Worm (Caenorhabditis elegans): ENCODE data around the gene ceh-92.

Gene ceh-92

DNA sequence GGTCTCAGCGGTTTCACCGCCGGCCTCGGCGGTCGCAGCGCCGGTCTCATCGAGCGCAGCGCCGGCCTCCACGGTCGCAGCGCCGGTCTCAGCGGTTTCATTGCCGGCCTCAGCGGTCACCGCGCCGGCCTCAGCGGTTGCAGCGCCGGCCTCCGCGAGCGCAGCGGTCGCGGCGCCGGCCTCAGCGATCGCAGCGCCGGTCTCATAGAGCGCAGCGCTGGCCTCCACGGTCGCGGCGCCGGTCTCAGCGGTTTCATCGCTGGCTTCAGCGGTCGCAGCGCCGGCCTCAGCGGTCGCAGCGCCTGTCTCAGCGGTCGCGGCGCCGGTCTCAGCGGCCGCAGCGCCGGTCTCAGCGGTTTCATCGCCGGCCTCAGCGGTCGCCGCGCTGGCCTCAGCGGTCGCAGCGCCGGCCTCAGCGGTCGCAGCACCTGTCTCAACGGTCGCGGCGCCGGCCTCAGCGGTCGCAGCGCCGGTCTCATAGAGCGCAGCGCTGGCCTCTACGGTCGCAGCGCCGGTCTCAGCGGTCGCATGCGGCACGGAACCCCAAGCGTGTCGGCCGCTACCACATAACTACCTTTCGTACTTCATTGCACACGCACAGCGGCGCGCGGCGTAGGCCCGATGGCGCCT, 30.3 kb downstream of the ceh-92 start:
- TF ChIP-seq aptf-3 (GFP tag; IDR thresholded peaks at IDR 0.05) (no peak), egrh-3 (GFP tag; IDR thresholded peaks at IDR 0.05) (peak; percentile 99), mcd-1 (GFP tag; IDR thresholded peaks at IDR 0.05) (peak; percentile 54; the same call in 1 of the 2 replicates), zfh-2 (GFP tag; conservative IDR thresholded peaks at IDR 0.05) (peak; percentile 90), sptf-2 (GFP tag; optimal IDR thresholded peaks at IDR 0.05) (no peak), bed-2 (GFP tag; IDR thresholded peaks at IDR 0.05) (0 out of 2 replicates have a peak, but pooled peaks have one; percentile 28), lin-26 (GFP tag; IDR thresholded peaks at IDR 0.05) (no peak), ztf-6 (GFP tag; IDR thresholded peaks at IDR 0.05) (no peak), nfya-1 (tag; optimal IDR thresholded peaks at IDR 0.05; ENCODE audit: borderline replicate concordance, insufficient read depth) (no peak), snpc-4 (GFP tag; optimal IDR thresholded peaks at IDR 0.05) (no peak), snpc-4 (tag; optimal IDR thresholded peaks at IDR 0.05) (no peak), bed-1 (GFP tag; IDR thresholded peaks at IDR 0.05) (no peak), F37B4.10 (GFP tag; IDR thresholded peaks at IDR 0.05) (0 out of 2 replicates have a peak, but pooled peaks have one; percentile 20)

DNA sequence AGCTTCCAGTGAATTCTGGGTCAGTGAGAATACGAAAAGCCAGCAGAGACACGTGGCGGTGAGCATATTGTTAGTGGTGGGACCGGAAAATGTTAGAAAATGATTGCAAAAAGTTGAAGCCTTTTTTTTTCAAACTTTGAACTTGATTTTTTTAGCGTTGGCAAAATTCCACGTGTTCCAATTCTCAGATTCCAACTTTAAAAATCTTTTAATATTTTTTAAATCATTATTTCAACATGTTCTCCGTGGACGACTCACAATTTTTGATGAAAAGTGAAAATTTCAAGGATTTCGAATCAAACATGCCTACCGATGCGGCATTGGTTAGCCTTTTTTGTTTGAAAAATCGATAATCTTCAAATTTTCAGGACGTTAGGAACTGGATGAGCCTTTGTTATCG, 31.0 kb downstream of the ceh-92 start, which contains the start of the genes Y66A7A.9 and Y66A7A.4:
TSS of gene Y66A7A.9 (minus strand) at position 101 of the 400 bp plus-strand sequence.
TSS of gene Y66A7A.4 (plus strand) at position 237 of the 400 bp plus-strand sequence.
- TF ChIP-seq ztf-3 (GFP tag; optimal IDR thresholded peaks at IDR 0.05) (no peak), K12H6.12 (tag; optimal IDR thresholded peaks at IDR 0.05) (no peak), ets-4 (GFP tag; optimal IDR thresholded peaks at IDR 0.05) (no peak), nfya-2 (GFP tag; IDR thresholded peaks at IDR 0.05) (no peak), Y67H2A.10 (GFP tag; conservative IDR thresholded peaks at IDR 0.05) (no peak), nfya-1 (tag; optimal IDR thresholded peaks at IDR 0.05; ENCODE audit: borderline replicate concordance, insufficient read depth) (no peak), B0019.2 (GFP tag; conservative IDR thresholded peaks at IDR 0.05) (no peak), mcd-1 (GFP tag; IDR thresholded peaks at IDR 0.05) (no peak), madf-10 (tag; optimal IDR thresholded peaks at IDR 0.05) (no peak), sea-2 (GFP tag; IDR thresholded peaks at IDR 0.05) (no peak), lin-35 (GFP tag; optimal IDR thresholded peaks at IDR 0.05) (no peak), cebp-2 (GFP tag; IDR thresholded peaks at IDR 0.05) (no peak), efl-1 (GFP tag; optimal IDR thresholded peaks at IDR 0.05) (no peak), ztf-18 (tag; optimal IDR thresholded peaks at IDR 0.05) (no peak), hmg-20 (GFP tag; IDR thresholded peaks at IDR 0.05) (no peak)

DNA sequence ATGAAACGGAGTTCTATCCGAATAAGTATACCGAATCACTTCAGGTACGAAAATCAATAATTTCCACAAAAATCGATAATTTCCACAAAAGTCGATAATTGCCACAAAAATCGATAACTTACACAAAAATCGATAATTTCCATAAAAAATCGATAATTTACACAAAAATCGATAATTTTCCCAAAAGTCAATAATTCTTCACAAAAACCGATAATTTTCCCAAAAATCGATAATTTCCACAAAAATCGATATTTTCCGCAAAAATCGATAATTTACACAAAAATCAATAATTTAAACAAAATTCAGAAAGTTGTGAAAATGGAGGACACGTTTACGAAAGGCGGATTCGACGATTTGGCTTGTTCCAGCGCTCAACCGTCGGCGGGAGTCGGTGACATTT, 33.5 kb downstream of the ceh-92 start:
- no peak for TF ChIP-seq nhr-179 (tag; optimal IDR thresholded peaks at IDR 0.05)
- TF ChIP-seq cebp-2 (GFP tag; IDR thresholded peaks at IDR 0.05), result no peak
- no peak for TF ChIP-seq F57C9.4 (tag; optimal IDR thresholded peaks at IDR 0.05)

ce11 chrIII:11615802-11616201, 34.4 kb downstream of the ceh-92 start:
- TF ChIP-seq mel-28 (tag; optimal IDR thresholded peaks at IDR 0.05; ENCODE audit: borderline replicate concordance) (no peak), F33H1.4 (GFP tag; IDR thresholded peaks at IDR 0.05) (peak; percentile 17; the same call in 1 of the 2 replicates), lsl-1 (GFP tag; optimal IDR thresholded peaks at IDR 0.05) (peak; percentile 14), attf-3 (GFP tag; conservative IDR thresholded peaks at IDR 0.05) (peak; percentile 66)

DNA sequence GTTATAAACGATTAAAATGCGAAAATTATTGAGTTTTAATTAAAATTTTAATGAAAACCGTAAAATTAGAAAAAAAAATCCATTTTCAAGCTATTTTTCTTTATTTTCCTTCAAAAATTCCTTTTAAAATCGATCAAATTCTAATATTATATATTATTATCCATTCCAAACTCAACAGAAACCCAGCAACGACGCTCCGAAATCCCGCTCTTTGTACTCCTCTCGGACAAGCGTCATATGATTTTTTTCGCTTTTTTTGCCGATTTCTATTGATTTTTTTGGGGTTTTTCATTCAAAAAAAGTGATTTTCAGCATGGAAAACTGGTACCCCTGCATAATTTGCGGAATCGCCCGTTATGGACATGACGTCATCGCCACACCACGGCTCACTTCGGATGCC, 35.0 kb downstream of the ceh-92 start, which contains the start of gene ceh-91:
TSS of gene ceh-91 (plus strand) at position 301 of the 400 bp plus-strand sequence.
- TF ChIP-seq zfh-2 (GFP tag; conservative IDR thresholded peaks at IDR 0.05), result no peak
- no peak for TF ChIP-seq T07F8.4 (tag; optimal IDR thresholded peaks at IDR 0.05)
- TF ChIP-seq pbrm-1 (GFP tag; IDR thresholded peaks at IDR 0.05), result no peak
- no peak for TF ChIP-seq lsy-27 (tag; optimal IDR thresholded peaks at IDR 0.05; ENCODE audit: borderline replicate concordance, insufficient read depth)
- no peak for TF ChIP-seq aptf-2 (GFP tag; conservative IDR thresholded peaks at IDR 0.05)
- TF ChIP-seq lin-26 (GFP tag; IDR thresholded peaks at IDR 0.05), result no peak
- TF ChIP-seq hsf-1 (GFP tag; IDR thresholded peaks at IDR 0.05), result no peak
- no peak for TF ChIP-seq rpc-1 (optimal IDR thresholded peaks at IDR 0.05)
- no peak for TF ChIP-seq rpc-1 (tag; optimal IDR thresholded peaks at IDR 0.05)
- TF ChIP-seq rec-8 (tag; optimal IDR thresholded peaks at IDR 0.05), result no peak
- TF ChIP-seq madf-3 (GFP tag; IDR thresholded peaks at IDR 0.05), result no peak

Data from whole organism, young adult.